Fruit fly (Drosophila melanogaster) whole organism, embryonic: ENCODE results near the gene Atg12.

Source experiments
- Bgb ChIP-seq: fragments of 200-800 bp; sonication (Bioruptor generic); IDR thresholded peaks from 2 replicates; pipeline ENCODE4 v1.3.6; 2022; ENCODE audit warnings: missing biosample characterization, missing genetic modification characterization; ENCODE audit not compliant: partially characterized antibody
- CG11696 ChIP-seq: fragments of 200-800 bp; sonication (Bioruptor generic); IDR thresholded peaks from 2 replicates; pipeline ENCODE4 v1.3.6; 2022; ENCODE audit warnings: missing biosample characterization, missing genetic modification characterization
- CG12071 ChIP-seq: fragments of 200-800 bp; sonication (Bioruptor generic); optimal IDR thresholded peaks from 3 replicates; lab custom pipeline; 2018; ENCODE audit warnings: missing biosample characterization, mild to moderate bottlenecking, missing genetic modification characterization
- CG15696 ChIP-seq: fragments of 200-800 bp; sonication (Bioruptor generic); optimal IDR thresholded peaks from 2 replicates; lab custom pipeline; 2019; ENCODE audit warnings: missing biosample characterization, mild to moderate bottlenecking, missing genetic modification characterization, moderate library complexity
- CG1602 ChIP-seq: fragments of 200-800 bp; sonication (Bioruptor generic); optimal IDR thresholded peaks from 3 replicates; lab custom pipeline; 2016; ENCODE audit warnings: missing biosample characterization, missing genetic modification characterization
- CG17186 ChIP-seq: fragments of 200-800 bp; sonication (Bioruptor generic); optimal IDR thresholded peaks from 3 replicates; lab custom pipeline; 2017; ENCODE audit warnings: missing biosample characterization, missing genetic modification reagents, missing genetic modification characterization
- CG18764 ChIP-seq: fragments of 200-800 bp; sonication (Bioruptor generic); optimal IDR thresholded peaks from 3 replicates; lab custom pipeline; 2016; ENCODE audit warnings: missing biosample characterization, missing genetic modification characterization
- CG30020 ChIP-seq: fragments of 200-800 bp; optimal IDR thresholded peaks from 2 replicates; lab custom pipeline; 2019; ENCODE audit warnings: missing biosample characterization, mild to moderate bottlenecking, missing genetic modification characterization, moderate library complexity
- CG30403 ChIP-seq: fragments of 200-800 bp; sonication (Bioruptor generic); optimal IDR thresholded peaks from 3 replicates; lab custom pipeline; 2016; ENCODE audit warnings: missing biosample characterization, missing genetic modification characterization
- CG32772 ChIP-seq: fragments of 200-800 bp; sonication (Bioruptor generic); IDR thresholded peaks from 2 replicates; pipeline ENCODE4 v1.3.6; 2022; ENCODE audit warnings: missing biosample characterization, missing genetic modification characterization
- CG42726 ChIP-seq: fragments of 200-800 bp; sonication (Bioruptor generic); IDR thresholded peaks from 2 replicates; pipeline ENCODE4 v1.3.6; 2022; ENCODE audit warnings: missing biosample characterization, missing genetic modification characterization; ENCODE audit not compliant: partially characterized antibody
- CG4424 ChIP-seq: fragments of 200-800 bp; sonication (Bioruptor generic); optimal IDR thresholded peaks from 3 replicates; lab custom pipeline; 2016; ENCODE audit warnings: missing biosample characterization, missing genetic modification characterization
- CG7556 ChIP-seq: fragments of 200-800 bp; sonication (Bioruptor generic); optimal IDR thresholded peaks from 2 replicates; lab custom pipeline; 2017; ENCODE audit warnings: missing biosample characterization, mild to moderate bottlenecking, missing genetic modification characterization
- CG7839 ChIP-seq: fragments of 200-800 bp; sonication (Bioruptor generic); optimal IDR thresholded peaks from 3 replicates; lab custom pipeline; 2018; ENCODE audit warnings: missing biosample characterization, mild to moderate bottlenecking, missing genetic modification characterization, moderate library complexity
- CG7963 ChIP-seq: fragments of 200-800 bp; sonication (Bioruptor generic); IDR thresholded peaks from 3 replicates; pipeline ENCODE4 v1.3.6; 2022; ENCODE audit warnings: missing biosample characterization, missing genetic modification characterization; ENCODE audit not compliant: partially characterized antibody
- CG8281 ChIP-seq: fragments of 200-800 bp; sonication (Bioruptor generic); optimal IDR thresholded peaks from 2 replicates; lab custom pipeline; 2018; ENCODE audit warnings: missing biosample characterization, mild to moderate bottlenecking, missing genetic modification characterization, moderate library complexity
- CG8388 ChIP-seq: fragments of 200-800 bp; sonication (Bioruptor generic); optimal IDR thresholded peaks from 2 replicates; lab custom pipeline; 2019; ENCODE audit warnings: missing biosample characterization, mild to moderate bottlenecking, missing genetic modification characterization, moderate library complexity
- CG8944 ChIP-seq: fragments of 200-800 bp; sonication (Bioruptor generic); optimal IDR thresholded peaks from 3 replicates; lab custom pipeline; 2016; ENCODE audit warnings: missing biosample characterization, missing genetic modification characterization
- Doc2 ChIP-seq: fragments of 200-800 bp; sonication (Bioruptor generic); IDR thresholded peaks from 2 replicates; pipeline ENCODE4 v1.3.6; 2022; ENCODE audit warnings: missing biosample characterization, missing genetic modification characterization
- Doc3 ChIP-seq: fragments of 200-800 bp; sonication (Bioruptor generic); IDR thresholded peaks from 3 replicates; pipeline ENCODE4 v1.3.6; 2022; ENCODE audit warnings: missing biosample characterization, missing genetic modification characterization; ENCODE audit not compliant: partially characterized antibody
- ERR ChIP-seq: fragments of 200-800 bp; sonication (Bioruptor generic); optimal IDR thresholded peaks from 2 replicates; lab custom pipeline; 2016; ENCODE audit warnings: missing biosample characterization, missing genetic modification characterization
- Hr3 ChIP-seq: fragments of 200-800 bp; sonication (Bioruptor generic); optimal IDR thresholded peaks from 3 replicates; lab custom pipeline; 2016; ENCODE audit warnings: missing biosample characterization, missing genetic modification characterization
- Hr39 ChIP-seq: fragments of >200 bp; optimal IDR thresholded peaks from 2 replicates; lab custom pipeline; 2017
- Hr78 ChIP-seq, 2 experiments: fragments of 200-800 bp in 1 of 2; fragments of >200 bp in 1 of 2; sonication (Bioruptor generic) in 1 of 2; optimal IDR thresholded peaks; 2 replicates each; lab custom pipeline; 2017 to 2019; ENCODE audit warnings: missing biosample characterization in 2 of 2, missing genetic modification characterization in 2 of 2, mild to moderate bottlenecking in 1 of 2, moderate library complexity in 1 of 2
- MESR4 ChIP-seq: fragments of 200-800 bp; sonication (Bioruptor generic); optimal IDR thresholded peaks from 2 replicates; lab custom pipeline; 2018; ENCODE audit warnings: missing biosample characterization, mild to moderate bottlenecking, missing genetic modification characterization, moderate library complexity
- MTF-1 ChIP-seq: fragments of 200-800 bp; sonication (Bioruptor generic); optimal IDR thresholded peaks from 2 replicates; lab custom pipeline; 2018; ENCODE audit warnings: missing biosample characterization, mild to moderate bottlenecking, missing genetic modification characterization, borderline replicate concordance
- NK7.1 ChIP-seq: fragments of 200-800 bp; sonication (Bioruptor generic); optimal IDR thresholded peaks from 3 replicates; lab custom pipeline; 2016; ENCODE audit warnings: missing biosample characterization, missing genetic modification characterization
- Pdp1 ChIP-seq, 2 experiments: fragments of 200-800 bp; sonication (Bioruptor generic); optimal IDR thresholded peaks; 3 replicates each; lab custom pipeline; 2016; ENCODE audit warnings: missing biosample characterization in 2 of 2, missing genetic modification characterization in 2 of 2, mild to moderate bottlenecking in 1 of 2, moderate library complexity in 1 of 2
- ara ChIP-seq: fragments of 200-800 bp; sonication (Bioruptor generic); IDR thresholded peaks from 2 replicates; pipeline ENCODE4 v1.3.6; 2022; ENCODE audit warnings: missing biosample characterization, missing genetic modification characterization
- ato ChIP-seq: fragments of 200-800 bp; sonication (Bioruptor generic); IDR thresholded peaks from 2 replicates; pipeline ENCODE4 v1.3.6; 2022; ENCODE audit warnings: missing biosample characterization, missing genetic modification characterization; ENCODE audit not compliant: partially characterized antibody
- az2 ChIP-seq: fragments of 200-800 bp; sonication (Bioruptor generic); optimal IDR thresholded peaks from 3 replicates; lab custom pipeline; 2016; ENCODE audit warnings: missing biosample characterization, missing genetic modification characterization
- br ChIP-seq: fragments of >200 bp; optimal IDR thresholded peaks from 2 replicates; lab custom pipeline; 2017
- bsh ChIP-seq, 2 experiments: fragments of 200-800 bp; sonication (Bioruptor generic); optimal IDR thresholded peaks; 2 replicates each; lab custom pipeline; 2017 to 2018; ENCODE audit warnings: mild to moderate bottlenecking in 2 of 2, missing biosample characterization in 2 of 2, missing genetic modification characterization in 2 of 2, moderate library complexity in 1 of 2
- btn ChIP-seq: fragments of 200-800 bp; sonication (Bioruptor generic); optimal IDR thresholded peaks from 2 replicates; lab custom pipeline; 2016; ENCODE audit warnings: missing biosample characterization, missing genetic modification characterization
- cato ChIP-seq: fragments of 200-800 bp; sonication (Bioruptor generic); optimal IDR thresholded peaks from 2 replicates; lab custom pipeline; 2016; ENCODE audit warnings: missing biosample characterization, missing genetic modification characterization, borderline replicate concordance
- crp ChIP-seq, 2 experiments: fragments of 200-800 bp; sonication (Bioruptor generic); optimal IDR thresholded peaks; 2 replicates in 1 of 2; 3 replicates in 1 of 2; lab custom pipeline; 2017; ENCODE audit warnings: missing biosample characterization in 2 of 2, missing genetic modification characterization in 2 of 2, mild to moderate bottlenecking in 1 of 2, moderate library complexity in 1 of 2
- dati ChIP-seq: fragments of 200-800 bp; sonication (Bioruptor generic); IDR thresholded peaks from 2 replicates; pipeline ENCODE4 v1.3.6; 2022; ENCODE audit warnings: missing biosample characterization, missing genetic modification characterization
- dysf ChIP-seq: fragments of 200-800 bp; sonication (Bioruptor generic); IDR thresholded peaks from 3 replicates; pipeline ENCODE4 v1.3.6; 2022; ENCODE audit warnings: missing biosample characterization, missing genetic modification characterization
- ewg ChIP-seq: fragments of 200-800 bp; sonication (Bioruptor generic); optimal IDR thresholded peaks from 3 replicates; lab custom pipeline; 2017; ENCODE audit warnings: mild to moderate bottlenecking, missing biosample characterization, missing genetic modification reagents, missing genetic modification characterization
- gcm ChIP-seq: fragments of 200-800 bp; sonication (Bioruptor generic); optimal IDR thresholded peaks from 2 replicates; lab custom pipeline; 2019; ENCODE audit warnings: missing biosample characterization, mild to moderate bottlenecking, missing genetic modification characterization, moderate library complexity
- gcm2 ChIP-seq: fragments of 200-800 bp; sonication (Bioruptor generic); optimal IDR thresholded peaks from 2 replicates; lab custom pipeline; 2016; ENCODE audit warnings: missing biosample characterization, missing genetic modification characterization
- hb ChIP-seq: fragments of 200-800 bp; sonication (Bioruptor generic); IDR thresholded peaks from 3 replicates; pipeline ENCODE4 v1.3.6; 2022; ENCODE audit warnings: missing biosample characterization, missing genetic modification characterization; ENCODE audit not compliant: partially characterized antibody
- inv ChIP-seq: fragments of 200-800 bp; sonication (Bioruptor generic); IDR thresholded peaks from 2 replicates; pipeline ENCODE4 v1.3.6; 2022; ENCODE audit warnings: missing biosample characterization, missing genetic modification characterization; ENCODE audit not compliant: partially characterized antibody
- peb ChIP-seq: fragments of 200-800 bp; sonication (Bioruptor generic); IDR thresholded peaks from 2 replicates; pipeline ENCODE4 v1.3.6; 2022; ENCODE audit warnings: missing biosample characterization, missing genetic modification characterization
- pho ChIP-seq: fragments of 200-800 bp; sonication (Bioruptor generic); optimal IDR thresholded peaks from 2 replicates; lab custom pipeline; 2016; ENCODE audit warnings: missing biosample characterization, missing genetic modification characterization
- pum ChIP-seq: fragments of 200-800 bp; sonication (Bioruptor generic); optimal IDR thresholded peaks from 2 replicates; lab custom pipeline; 2016; ENCODE audit warnings: missing biosample characterization, missing genetic modification characterization
- sisA ChIP-seq: fragments of 200-800 bp; sonication (Bioruptor generic); IDR thresholded peaks from 2 replicates; pipeline ENCODE4 v1.3.6; 2022; ENCODE audit warnings: missing biosample characterization, missing genetic modification characterization
- slou ChIP-seq: fragments of 200-800 bp; sonication (Bioruptor generic); optimal IDR thresholded peaks from 3 replicates; lab custom pipeline; 2016; ENCODE audit warnings: missing biosample characterization, missing genetic modification characterization
- sob ChIP-seq: fragments of 200-800 bp; sonication (Bioruptor generic); IDR thresholded peaks from 2 replicates; pipeline ENCODE4 v1.3.6; 2022; ENCODE audit warnings: missing biosample characterization, missing genetic modification characterization
- vvl ChIP-seq: fragments of 200-800 bp; sonication (Bioruptor generic); IDR thresholded peaks from 2 replicates; pipeline ENCODE4 v1.3.6; 2022; ENCODE audit warnings: missing biosample characterization, missing genetic modification characterization

Gene Atg12

DNA sequence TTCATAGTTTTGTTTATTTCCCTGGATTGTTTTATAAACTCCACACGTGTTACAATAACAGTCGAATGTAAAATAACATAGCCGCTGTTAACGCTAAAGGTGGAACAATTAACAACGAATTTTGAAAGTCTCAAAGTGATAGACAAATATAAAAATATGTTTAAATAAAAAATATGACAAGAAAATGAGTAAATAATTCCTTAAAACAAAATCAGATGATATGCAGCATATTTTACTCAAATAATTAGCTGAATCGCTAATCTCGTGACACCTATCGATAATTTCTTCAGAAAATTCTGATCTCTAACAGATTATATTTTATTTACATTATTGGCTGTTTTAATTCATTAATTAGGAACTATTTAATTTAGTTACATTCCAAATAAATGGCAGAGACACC, at the start of gene Atg12, which contains the start of gene CG5645 (continued):
- TF ChIP-seq CG11696 (no peak), cato (no peak), sisA (GFP tag; lab: Robert Waterston, UW) (peak; percentile 41; the same call in 1 of the 2 replicates), Hr39 (no peak), bsh (GFP tag; optimal IDR thresholded peaks at IDR 0.05; lab: Kevin White, UChicago) (peak in 1 of 2 experiments; percentile 47), sob (GFP tag; lab: Robert Waterston, UW) (peak; percentile 76), pum (GFP tag; lab: Kevin White, UChicago) (no peak), Hr3 (GFP tag; lab: Kevin White, UChicago) (peak; percentile 8), crp (GFP tag; optimal IDR thresholded peaks at IDR 0.05; lab: Kevin White, UChicago) (peak in 1 of 2 experiments; percentile 2), Doc3 (GFP tag; lab: Robert Waterston, UW) (peak; percentile 88), CG17186 (GFP tag; lab: Kevin White, UChicago) (peak; percentile 74), Pdp1 (GFP tag; optimal IDR thresholded peaks at IDR 0.05; lab: Kevin White, UChicago) (peak in 1 of 2 experiments; percentile 28), hb (GFP tag; lab: Robert Waterston, UW) (no peak), NK7.1 (no peak), CG18764 (GFP tag; lab: Kevin White, UChicago) (peak; percentile 58), slou (peak; percentile 56), dati (GFP tag; lab: Robert Waterston, UW) (no peak), CG7556 (GFP tag; lab: Kevin White, UChicago) (peak; percentile 52), pho (GFP tag; lab: Kevin White, UChicago) (no peak), MTF-1 (no peak), btn (no peak), vvl (GFP tag; lab: Robert Waterston, UW) (peak; percentile 89), ERR (no peak), CG42726 (no peak; the same call in 1 of the 2 replicates), Bgb (peak; percentile 77), ewg (GFP tag; lab: Kevin White, UChicago) (no peak), br (no peak), peb (no peak), gcm (GFP tag; lab: Kevin White, UChicago) (peak; percentile 56), ato (GFP tag; lab: Robert Waterston, UW) (peak; percentile 17; the same call in 1 of the 2 replicates), CG8281 (tag; lab: Kevin White, UChicago) (no peak), inv (peak; percentile 79), dysf (GFP tag; lab: Robert Waterston, UW) (peak; percentile 34; the same call in 1 of the 3 replicates), CG1602 (GFP tag; lab: Kevin White, UChicago) (peak; percentile 5), CG4424 (GFP tag; lab: Kevin White, UChicago) (peak; percentile 49), CG7963 (GFP tag; lab: Robert Waterston, UW) (0 out of 3 replicates have a peak, but pooled peaks have one; percentile 36), CG30403 (GFP tag; lab: Kevin White, UChicago) (peak; percentile 77), MESR4 (GFP tag; lab: Kevin White, UChicago) (no peak), CG32772 (GFP tag; lab: Robert Waterston, UW) (no peak), CG8944 (GFP tag; lab: Kevin White, UChicago) (no peak), az2 (GFP tag; lab: Kevin White, UChicago) (peak; percentile 49), CG12071 (GFP tag; lab: Kevin White, UChicago) (no peak), Doc2 (GFP tag; lab: Robert Waterston, UW) (no peak), CG30020 (tag; lab: Kevin White, UChicago) (peak; percentile 52), ara (GFP tag; lab: Robert Waterston, UW) (no peak; the same call in 1 of the 2 replicates), CG8388 (GFP tag; lab: Kevin White, UChicago) (peak; percentile 64), CG7839 (tag; lab: Kevin White, UChicago) (peak; percentile 54), gcm2 (no peak), CG15696 (tag; lab: Kevin White, UChicago) (peak; percentile 62), Hr78 (GFP tag; optimal IDR thresholded peaks at IDR 0.05; lab: Kevin White, UChicago) (no peak)
